Worm (Caenorhabditis elegans): ENCODE results near the gene nhr-104.
A peak's percentile ranks its signal among the peaks of the same experiment; 100 is the strongest.

- TF ChIP-seq hmg-4 (GFP tag; optimal IDR thresholded peaks at IDR 0.05) (no peak), hnd-1 (tag; optimal IDR thresholded peaks at IDR 0.05) (no peak), tbx-37 (GFP tag; conservative IDR thresholded peaks at IDR 0.05) (no peak), B0310.2 (tag; optimal IDR thresholded peaks at IDR 0.05) (no peak), flt-1 (GFP tag; IDR thresholded peaks at IDR 0.05) (no peak), ama-1 (optimal IDR thresholded peaks at IDR 0.05) (peak; percentile 14), tbx-11 (GFP tag; IDR thresholded peaks at IDR 0.05) (no peak), scrt-1 (GFP tag; IDR thresholded peaks at IDR 0.05) (no peak), ceh-13 (GFP tag; optimal IDR thresholded peaks at IDR 0.05) (no peak), aly-1 (tag; optimal IDR thresholded peaks at IDR 0.05) (no peak), pes-1 (GFP tag; IDR thresholded peaks at IDR 0.05) (no peak), tra-4 (tag; optimal IDR thresholded peaks at IDR 0.05) (no peak), hmbx-1 (tag; optimal IDR thresholded peaks at IDR 0.05) (no peak), ets-7 (tag; optimal IDR thresholded peaks at IDR 0.05) (no peak)
Measured at ce11 chrIV:4747553-4747952, 40.9 kb downstream of the nhr-104 start, which contains the start of gene tctn-1.
